ENCODE assay signal across 5 fruit fly cellular contexts in the genomic region with DNA sequence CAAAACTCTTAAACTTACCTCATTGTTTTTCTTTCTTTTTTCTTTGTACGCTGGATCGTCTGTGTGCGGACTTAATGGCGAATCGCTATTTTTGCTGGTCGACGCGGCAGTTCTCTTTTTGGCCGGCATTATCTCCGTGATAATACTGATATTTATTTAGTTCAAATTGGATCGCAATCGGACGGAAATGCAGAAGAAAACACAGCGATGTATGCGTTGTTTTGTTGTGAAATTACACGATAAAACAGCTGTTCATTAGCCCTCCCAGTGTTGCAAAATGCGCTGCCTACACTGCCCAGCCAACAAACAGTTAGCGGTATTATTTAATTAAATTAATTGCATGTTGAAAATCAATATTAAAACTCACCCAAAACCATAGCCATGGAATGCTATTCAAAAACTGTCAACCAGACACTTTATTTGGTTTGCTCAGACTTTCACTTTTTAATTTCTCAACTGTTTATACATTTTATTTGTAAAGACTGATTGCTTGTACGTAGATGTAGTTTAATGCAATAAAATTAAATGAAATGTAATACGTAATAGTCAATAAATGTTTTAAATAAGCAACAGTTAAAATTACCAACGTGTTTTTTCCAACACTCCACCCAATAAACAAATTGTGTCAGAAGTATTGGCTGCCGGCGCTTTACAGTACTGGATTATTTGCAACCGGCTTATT.
TF ChIP-seq lines count a peak whose summit lies in the region.

A gene (minus strand): TSS at position 205 of the 682 bp plus-strand sequence.
A gene (plus strand): TSS at position 431 of the 682 bp plus-strand sequence.

- TF ChIP-seq CTCF in whole organism, embryonic (GFP tag; optimal IDR thresholded peaks at IDR 0.05; lab: Kevin White, UChicago) = peak; percentile 50

TF ChIP-seq in whole organism, adult, 20 proteins besides CTCF, POLR2A, EP300 and RAD21 (continues in another document):
- TF ChIP-seq CG5204 (GFP tag; optimal IDR thresholded peaks at IDR 0.05; lab: Kevin White, UChicago) (peak; percentile 96), CG1620 (GFP tag; optimal IDR thresholded peaks at IDR 0.05; lab: Kevin White, UChicago) (peak; percentile 96), CG12768 (GFP tag; optimal IDR thresholded peaks at IDR 0.05; lab: Kevin White, UChicago) (peak; percentile 96), ovo (GFP tag; optimal IDR thresholded peaks at IDR 0.05; lab: Kevin White, UChicago) (peak; percentile 84), cic (GFP tag; optimal IDR thresholded peaks at IDR 0.05; lab: Kevin White, UChicago) (peak; percentile 71), toe (GFP tag; optimal IDR thresholded peaks at IDR 0.05; lab: Kevin White, UChicago) (peak; percentile 96), CG14711 (tag; optimal IDR thresholded peaks at IDR 0.05; lab: Kevin White, UChicago) (peak; percentile 88), CG11617 (GFP tag; optimal IDR thresholded peaks at IDR 0.05; lab: Kevin White, UChicago) (peak; percentile 97), CG7045 (GFP tag; optimal IDR thresholded peaks at IDR 0.05; lab: Kevin White, UChicago) (peak; percentile 93), pad (GFP tag; optimal IDR thresholded peaks at IDR 0.05; lab: Kevin White, UChicago) (peak; percentile 89), tj (GFP tag; optimal IDR thresholded peaks at IDR 0.05; lab: Kevin White, UChicago) (peak; percentile 80), Clk (GFP tag; optimal IDR thresholded peaks at IDR 0.05; lab: Kevin White, UChicago) (peak; percentile 85), bab1 (GFP tag; optimal IDR thresholded peaks at IDR 0.05; lab: Kevin White, UChicago) (peak; percentile 95), kay (GFP tag; lab: Kevin White, UChicago; ENCODE audit: borderline replicate concordance) (peak; percentile 97), Mnt (GFP tag; optimal IDR thresholded peaks at IDR 0.05; lab: Kevin White, UChicago) (peak; percentile 89), cnc (optimal IDR thresholded peaks at IDR 0.05; lab: Kevin White, UChicago) (no peak)

TF ChIP-seq in whole organism, embryonic, 481 proteins besides CTCF, POLR2A, EP300 and RAD21 (continues in another document):
- TF ChIP-seq HHEX (GFP tag; optimal IDR thresholded peaks at IDR 0.05; lab: Kevin White, UChicago) (peak; percentile 93), CG3726 (GFP tag; IDR thresholded peaks at IDR 0.05; lab: Robert Waterston, UW) (peak; percentile 91; the same call in 2 of the 3 replicates), CG9876 (GFP tag; optimal IDR thresholded peaks at IDR 0.05; lab: Kevin White, UChicago) (peak; percentile 84), phol (tag; optimal IDR thresholded peaks at IDR 0.05; lab: Kevin White, UChicago) (peak; percentile 93), lmd (GFP tag; IDR thresholded peaks at IDR 0.05; lab: Robert Waterston, UW) (peak; percentile 86), Doc3 (GFP tag; IDR thresholded peaks at IDR 0.05; lab: Robert Waterston, UW; ENCODE audit: partially characterized antibody) (no peak), Myb (GFP tag; optimal IDR thresholded peaks at IDR 0.05; lab: Kevin White, UChicago) (peak; percentile 83), lbe (GFP tag; optimal IDR thresholded peaks at IDR 0.05; lab: Kevin White, UChicago) (peak; percentile 92), fd102C (GFP tag; optimal IDR thresholded peaks at IDR 0.05; lab: Kevin White, UChicago) (peak; percentile 76), Taf1 (GFP tag; IDR thresholded peaks at IDR 0.05; lab: Robert Waterston, UW) (peak; percentile 67), CG8924 (tag; optimal IDR thresholded peaks at IDR 0.05; lab: Kevin White, UChicago) (peak; percentile 94), CG17361 (GFP tag; IDR thresholded peaks at IDR 0.05; lab: Robert Waterston, UW) (peak; percentile 97), Bgb (GFP tag; IDR thresholded peaks at IDR 0.05; lab: Robert Waterston, UW; ENCODE audit: partially characterized antibody) (0 out of 2 replicates have a peak, but pooled peaks have one; percentile 11), CG10147 (GFP tag; optimal IDR thresholded peaks at IDR 0.05; lab: Kevin White, UChicago) (peak; percentile 91), gsb (GFP tag; IDR thresholded peaks at IDR 0.05; lab: Robert Waterston, UW) (peak; percentile 72), CG14050 (GFP tag; IDR thresholded peaks at IDR 0.05; lab: Robert Waterston, UW) (peak; percentile 74)

TF ChIP-seq in whole organism, prepupa, 60 proteins besides CTCF, POLR2A, EP300 and RAD21 (continues in another document):
- TF ChIP-seq fd59A (GFP tag; optimal IDR thresholded peaks at IDR 0.05; lab: Kevin White, UChicago) (peak; percentile 92), Ets21C (GFP tag; optimal IDR thresholded peaks at IDR 0.05; lab: Kevin White, UChicago) (peak; percentile 93), Hr38 (GFP tag; optimal IDR thresholded peaks at IDR 0.05; lab: Kevin White, UChicago) (peak; percentile 71), salr (GFP tag; optimal IDR thresholded peaks at IDR 0.05; lab: Kevin White, UChicago) (peak; percentile 87 to 96), OdsH (GFP tag; optimal IDR thresholded peaks at IDR 0.05; lab: Kevin White, UChicago) (peak; percentile 98), lz (GFP tag; optimal IDR thresholded peaks at IDR 0.05; lab: Kevin White, UChicago) (peak; percentile 97), fd85E (GFP tag; optimal IDR thresholded peaks at IDR 0.05; lab: Kevin White, UChicago) (peak; percentile 74), dac (GFP tag; optimal IDR thresholded peaks at IDR 0.05; lab: Kevin White, UChicago) (peak; percentile 90), CG1621 (tag; optimal IDR thresholded peaks at IDR 0.05; lab: Kevin White, UChicago) (peak; percentile 88), Ets96B (tag; optimal IDR thresholded peaks at IDR 0.05; lab: Kevin White, UChicago) (peak; percentile 90), cyc (GFP tag; optimal IDR thresholded peaks at IDR 0.05; lab: Kevin White, UChicago) (peak; percentile 96), Sox14 (GFP tag; optimal IDR thresholded peaks at IDR 0.05; lab: Kevin White, UChicago) (peak; percentile 97), CG8632 (GFP tag; optimal IDR thresholded peaks at IDR 0.05; lab: Kevin White, UChicago) (peak; percentile 92), eg (GFP tag; IDR thresholded peaks at IDR 0.05; lab: Robert Waterston, UW) (peak; percentile 92), CG16779 (tag; optimal IDR thresholded peaks at IDR 0.05; lab: Kevin White, UChicago) (peak; percentile 88), vri (GFP tag; optimal IDR thresholded peaks at IDR 0.05; lab: Kevin White, UChicago) (peak; percentile 95), acj6 (GFP tag; optimal IDR thresholded peaks at IDR 0.05; lab: Kevin White, UChicago) (peak; percentile 96)

TF ChIP-seq in whole organism, pupa, 21 proteins besides CTCF, POLR2A, EP300 and RAD21 (continues in another document):
- peak; percentile 77 for TF ChIP-seq rn (GFP tag; IDR thresholded peaks at IDR 0.05; lab: Robert Waterston, UW)
- no peak for TF ChIP-seq CG13204 (GFP tag; optimal IDR thresholded peaks at IDR 0.05; lab: Kevin White, UChicago)
- no peak for TF ChIP-seq EcR (GFP tag; optimal IDR thresholded peaks at IDR 0.05; lab: Kevin White, UChicago)
- TF ChIP-seq Pif1B (GFP tag; optimal IDR thresholded peaks at IDR 0.05; lab: Kevin White, UChicago) = peak; percentile 94
- TF ChIP-seq CG9948 (tag; optimal IDR thresholded peaks at IDR 0.05; lab: Kevin White, UChicago) = peak; percentile 91
- peak; percentile 93 for TF ChIP-seq CG8301 (tag; optimal IDR thresholded peaks at IDR 0.05; lab: Kevin White, UChicago)
- TF ChIP-seq CG17806 (tag; optimal IDR thresholded peaks at IDR 0.05; lab: Kevin White, UChicago) = peak; percentile 89
- TF ChIP-seq CG32121 (GFP tag; IDR thresholded peaks at IDR 0.05; lab: Robert Waterston, UW) = peak; percentile 89
- peak; percentile 72 for TF ChIP-seq CG10348 (GFP tag; IDR thresholded peaks at IDR 0.05; lab: Robert Waterston, UW)
- TF ChIP-seq CG4496 (GFP tag; IDR thresholded peaks at IDR 0.05; lab: Robert Waterston, UW) = peak; percentile 93
- TF ChIP-seq Pif1A (GFP tag; optimal IDR thresholded peaks at IDR 0.05; lab: Kevin White, UChicago) = peak; percentile 96
- peak; percentile 91 for TF ChIP-seq CG8159 (tag; optimal IDR thresholded peaks at IDR 0.05; lab: Kevin White, UChicago)
- peak; percentile 90 for TF ChIP-seq CG15710 (tag; optimal IDR thresholded peaks at IDR 0.05; lab: Kevin White, UChicago)
- peak; percentile 93 for TF ChIP-seq Snoo (tag; optimal IDR thresholded peaks at IDR 0.05; lab: Kevin White, UChicago)
- peak; percentile 76 for TF ChIP-seq CG12605 (GFP tag; IDR thresholded peaks at IDR 0.05; lab: Robert Waterston, UW)
- TF ChIP-seq fd96Ca (GFP tag; IDR thresholded peaks at IDR 0.05; lab: Robert Waterston, UW) = peak; percentile 91
- peak; percentile 80 for TF ChIP-seq gl (tag; optimal IDR thresholded peaks at IDR 0.05; lab: Kevin White, UChicago)
- peak; percentile 91 for TF ChIP-seq CG34367 (tag; optimal IDR thresholded peaks at IDR 0.05; lab: Kevin White, UChicago)
- TF ChIP-seq D1 (tag; optimal IDR thresholded peaks at IDR 0.05; lab: Kevin White, UChicago) = peak; percentile 89

TF ChIP-seq in whole organism, wandering third instar larva, 38 proteins besides CTCF, POLR2A, EP300 and RAD21 (continues in another document):
- TF ChIP-seq CrebA (GFP tag; optimal IDR thresholded peaks at IDR 0.05; lab: Kevin White, UChicago; ENCODE audit: borderline replicate concordance) (no peak), Rel (GFP tag; optimal IDR thresholded peaks at IDR 0.05; lab: Kevin White, UChicago) (peak; percentile 70), Rel (tag; optimal IDR thresholded peaks at IDR 0.05; lab: Kevin White, UChicago) (peak; percentile 71), fru (GFP tag; optimal IDR thresholded peaks at IDR 0.05; lab: Kevin White, UChicago) (peak; percentile 96), CG9705 (GFP tag; optimal IDR thresholded peaks at IDR 0.05; lab: Kevin White, UChicago) (peak; percentile 85), HLH106 (tag; optimal IDR thresholded peaks at IDR 0.05; lab: Kevin White, UChicago) (peak; percentile 92), h (GFP tag; optimal IDR thresholded peaks at IDR 0.05; lab: Kevin White, UChicago) (peak; percentile 96), Dif (GFP tag; optimal IDR thresholded peaks at IDR 0.05; lab: Kevin White, UChicago; ENCODE audit: partially characterized antibody) (no peak), foxo (GFP tag; optimal IDR thresholded peaks at IDR 0.05; lab: Kevin White, UChicago) (peak; percentile 79 to 96), Jra (GFP tag; optimal IDR thresholded peaks at IDR 0.05; lab: Kevin White, UChicago) (peak; percentile 93), Abd-B (GFP tag; optimal IDR thresholded peaks at IDR 0.05; lab: Kevin White, UChicago) (no peak), tai (GFP tag; optimal IDR thresholded peaks at IDR 0.05; lab: Kevin White, UChicago) (peak; percentile 93), dl (GFP tag; optimal IDR thresholded peaks at IDR 0.05; lab: Kevin White, UChicago; ENCODE audit: insufficient read depth in 1 of 2, partially characterized antibody in 2 of 2) (no peak), Hr78 (GFP tag; optimal IDR thresholded peaks at IDR 0.05; lab: Kevin White, UChicago) (no peak), OdsH (GFP tag; optimal IDR thresholded peaks at IDR 0.05; lab: Kevin White, UChicago) (peak; percentile 94), Dfd (GFP tag; optimal IDR thresholded peaks at IDR 0.05; lab: Kevin White, UChicago) (no peak), brk (GFP tag; optimal IDR thresholded peaks at IDR 0.05; lab: Kevin White, UChicago) (peak; percentile 88), br (GFP tag; optimal IDR thresholded peaks at IDR 0.05; lab: Kevin White, UChicago) (peak; percentile 95), lola (GFP tag; optimal IDR thresholded peaks at IDR 0.05; lab: Kevin White, UChicago) (no peak), pan (optimal IDR thresholded peaks at IDR 0.05; lab: Kevin White, UChicago) (no peak)
